Fruit fly (Drosophila melanogaster) whole organism, embryonic: ENCODE measurements around the gene CG5087.

Source experiments
- Abd-B ChIP-seq: fragments of 200-800 bp; sonication (Bioruptor generic); optimal IDR thresholded peaks from 2 replicates; lab custom pipeline; 2018; ENCODE audit warnings: missing biosample characterization, mild to moderate bottlenecking, missing genetic modification characterization, moderate library complexity
- B-H2 ChIP-seq: fragments of 200-800 bp; sonication (Bioruptor generic); optimal IDR thresholded peaks from 2 replicates; lab custom pipeline; 2018; ENCODE audit warnings: missing biosample characterization, mild to moderate bottlenecking, missing genetic modification characterization
- CG10267 ChIP-seq: fragments of 200-800 bp; sonication (Bioruptor generic); optimal IDR thresholded peaks from 2 replicates; lab custom pipeline; 2018; ENCODE audit warnings: missing biosample characterization, mild to moderate bottlenecking, missing genetic modification characterization, moderate library complexity
- CG15269 ChIP-seq: fragments of 200-800 bp; sonication (Bioruptor generic); optimal IDR thresholded peaks from 2 replicates; lab custom pipeline; 2018; ENCODE audit warnings: missing biosample characterization, mild to moderate bottlenecking, missing genetic modification characterization, moderate library complexity
- CG1603 ChIP-seq: fragments of 200-800 bp; sonication (Bioruptor generic); optimal IDR thresholded peaks from 2 replicates; lab custom pipeline; 2019; ENCODE audit warnings: missing biosample characterization, mild to moderate bottlenecking, missing genetic modification characterization, moderate library complexity
- CG16863 ChIP-seq: fragments of 200-800 bp; sonication (Bioruptor generic); optimal IDR thresholded peaks from 3 replicates; lab custom pipeline; 2016; ENCODE audit warnings: missing biosample characterization, missing genetic modification characterization
- CG17328 ChIP-seq: fragments of 200-800 bp; sonication (Bioruptor generic); IDR thresholded peaks from 2 replicates; pipeline ENCODE4 v1.3.6; 2022; ENCODE audit warnings: missing biosample characterization, missing genetic modification characterization
- CG17568 ChIP-seq: fragments of 200-800 bp; sonication (Bioruptor generic); optimal IDR thresholded peaks from 2 replicates; lab custom pipeline; 2018; ENCODE audit warnings: missing biosample characterization, mild to moderate bottlenecking, missing genetic modification characterization, moderate library complexity
- CG2199 ChIP-seq: fragments of 200-800 bp; sonication (Bioruptor generic); IDR thresholded peaks from 3 replicates; pipeline ENCODE4 v1.3.6; 2022; ENCODE audit warnings: missing biosample characterization, missing genetic modification characterization
- CG3847 ChIP-seq: fragments of 200-800 bp; sonication (Bioruptor generic); IDR thresholded peaks from 2 replicates; pipeline ENCODE4 v1.3.6; 2022; ENCODE audit warnings: missing biosample characterization, missing genetic modification characterization
- CG43689 ChIP-seq: fragments of 200-800 bp; sonication (Bioruptor generic); IDR thresholded peaks from 2 replicates; pipeline ENCODE4 v1.3.6; 2022; ENCODE audit warnings: missing biosample characterization, missing genetic modification characterization
- CG4424 ChIP-seq: fragments of 200-800 bp; sonication (Bioruptor generic); optimal IDR thresholded peaks from 3 replicates; lab custom pipeline; 2016; ENCODE audit warnings: missing biosample characterization, missing genetic modification characterization
- CG5180 ChIP-seq: fragments of 200-800 bp; sonication (Bioruptor generic); optimal IDR thresholded peaks from 3 replicates; lab custom pipeline; 2017; ENCODE audit warnings: missing biosample characterization, missing genetic modification characterization, mild to moderate bottlenecking, moderate library complexity, missing genetic modification reagents
- CG6683 ChIP-seq: fragments of 200-800 bp; sonication (Bioruptor generic); optimal IDR thresholded peaks from 2 replicates; lab custom pipeline; 2017; ENCODE audit warnings: missing biosample characterization, mild to moderate bottlenecking, missing genetic modification characterization, missing genetic modification reagents
- CG6854 ChIP-seq: fragments of 200-800 bp; sonication (Bioruptor generic); optimal IDR thresholded peaks from 3 replicates; lab custom pipeline; 2017; ENCODE audit warnings: missing biosample characterization, mild to moderate bottlenecking, missing genetic modification characterization
- CG8478 ChIP-seq: fragments of >200 bp; optimal IDR thresholded peaks from 2 replicates; lab custom pipeline; 2018
- Chrac-16 ChIP-seq: fragments of 200-800 bp; sonication (Bioruptor generic); optimal IDR thresholded peaks from 3 replicates; lab custom pipeline; 2016; ENCODE audit warnings: missing biosample characterization, missing genetic modification characterization
- CkIIα-i1 ChIP-seq: fragments of 200-800 bp; sonication (Bioruptor generic); IDR thresholded peaks from 2 replicates; pipeline ENCODE4 v1.3.6; 2022; ENCODE audit warnings: missing biosample characterization, missing genetic modification characterization
- CrebB ChIP-seq: fragments of 200-800 bp; sonication (Bioruptor generic); optimal IDR thresholded peaks from 3 replicates; lab custom pipeline; 2018; ENCODE audit warnings: missing biosample characterization, mild to moderate bottlenecking, missing genetic modification characterization
- D19B ChIP-seq: fragments of 200-800 bp; sonication (Bioruptor generic); optimal IDR thresholded peaks from 2 replicates; lab custom pipeline; 2017; ENCODE audit warnings: missing biosample characterization, mild to moderate bottlenecking, missing genetic modification characterization
- Dref ChIP-seq: fragments of 200-800 bp; sonication (Bioruptor generic); IDR thresholded peaks from 2 replicates; pipeline ENCODE4 v1.3.6; 2022; ENCODE audit warnings: missing biosample characterization, missing genetic modification characterization
- Fer2 ChIP-seq: fragments of 200-800 bp; sonication (Bioruptor generic); optimal IDR thresholded peaks from 2 replicates; lab custom pipeline; 2018; ENCODE audit warnings: missing biosample characterization, mild to moderate bottlenecking, missing genetic modification characterization, moderate library complexity
- H15 ChIP-seq: fragments of 200-800 bp; sonication (Bioruptor generic); IDR thresholded peaks from 3 replicates; pipeline ENCODE4 v1.3.6; 2022; ENCODE audit warnings: missing biosample characterization, missing genetic modification characterization
- HLH4C ChIP-seq: fragments of 200-800 bp; sonication (Bioruptor generic); IDR thresholded peaks from 3 replicates; pipeline ENCODE4 v1.3.6; 2022; ENCODE audit warnings: missing biosample characterization, missing genetic modification characterization; ENCODE audit not compliant: partially characterized antibody
- Hr78 ChIP-seq, 2 experiments: fragments of 200-800 bp in 1 of 2; fragments of >200 bp in 1 of 2; sonication (Bioruptor generic) in 1 of 2; optimal IDR thresholded peaks; 2 replicates each; lab custom pipeline; 2017 to 2019; ENCODE audit warnings: missing biosample characterization in 2 of 2, missing genetic modification characterization in 2 of 2, mild to moderate bottlenecking in 1 of 2, moderate library complexity in 1 of 2
- Jarid2 ChIP-seq: fragments of 200-800 bp; sonication (Bioruptor generic); optimal IDR thresholded peaks from 3 replicates; lab custom pipeline; 2017; ENCODE audit warnings: mild to moderate bottlenecking, missing biosample characterization, missing genetic modification reagents, missing genetic modification characterization
- Ravus ChIP-seq: fragments of 200-800 bp; sonication (Bioruptor generic); IDR thresholded peaks from 2 replicates; pipeline ENCODE4 v1.3.6; 2022; ENCODE audit warnings: missing biosample characterization, missing genetic modification characterization
- Rx ChIP-seq: fragments of 200-800 bp; sonication (Bioruptor generic); IDR thresholded peaks from 2 replicates; pipeline ENCODE4 v1.3.6; 2022; ENCODE audit warnings: missing biosample characterization, missing genetic modification characterization
- Spps ChIP-seq: fragments of 200-800 bp; sonication (Bioruptor generic); optimal IDR thresholded peaks from 2 replicates; lab custom pipeline; 2018; ENCODE audit warnings: missing biosample characterization, mild to moderate bottlenecking, missing genetic modification characterization
- Taf1 ChIP-seq: fragments of 200-800 bp; sonication (Bioruptor generic); IDR thresholded peaks from 2 replicates; pipeline ENCODE4 v1.3.6; 2022; ENCODE audit warnings: missing biosample characterization, missing genetic modification characterization
- crol ChIP-seq: fragments of 200-800 bp; sonication (Bioruptor generic); IDR thresholded peaks from 2 replicates; pipeline ENCODE4 v1.3.6; 2022; ENCODE audit warnings: missing biosample characterization, missing genetic modification characterization
- crp ChIP-seq, 2 experiments: fragments of 200-800 bp; sonication (Bioruptor generic); optimal IDR thresholded peaks; 2 replicates in 1 of 2; 3 replicates in 1 of 2; lab custom pipeline; 2017; ENCODE audit warnings: missing biosample characterization in 2 of 2, missing genetic modification characterization in 2 of 2, mild to moderate bottlenecking in 1 of 2, moderate library complexity in 1 of 2
- dan ChIP-seq: fragments of 200-800 bp; sonication (Bioruptor generic); IDR thresholded peaks from 2 replicates; pipeline ENCODE4 v1.3.6; 2022; ENCODE audit warnings: missing biosample characterization, missing genetic modification characterization
- dimm ChIP-seq: fragments of 200-800 bp; sonication (Bioruptor generic); IDR thresholded peaks from 2 replicates; pipeline ENCODE4 v1.3.6; 2022; ENCODE audit warnings: missing biosample characterization, missing genetic modification characterization
- disco-r ChIP-seq: fragments of 200-800 bp; sonication (Bioruptor generic); optimal IDR thresholded peaks from 2 replicates; lab custom pipeline; 2016; ENCODE audit warnings: missing biosample characterization, missing genetic modification characterization
- eve ChIP-seq, 2 experiments: fragments of >200 bp; optimal IDR thresholded peaks; 2 replicates each; lab custom pipeline; 2017; ENCODE audit warnings: missing biosample characterization in 2 of 2, missing genetic modification characterization in 2 of 2
- eyg ChIP-seq: fragments of 200-800 bp; sonication (Bioruptor generic); optimal IDR thresholded peaks from 3 replicates; lab custom pipeline; 2016; ENCODE audit warnings: missing biosample characterization, missing genetic modification characterization
- fd102C ChIP-seq: fragments of 200-800 bp; sonication (Bioruptor generic); optimal IDR thresholded peaks from 2 replicates; lab custom pipeline; 2018; ENCODE audit warnings: missing biosample characterization, mild to moderate bottlenecking, missing genetic modification characterization, moderate library complexity
- fd64A ChIP-seq: fragments of 200-800 bp; sonication (Bioruptor generic); optimal IDR thresholded peaks from 3 replicates; lab custom pipeline; 2018; ENCODE audit warnings: missing biosample characterization, mild to moderate bottlenecking, missing genetic modification characterization
- gcm2 ChIP-seq: fragments of 200-800 bp; sonication (Bioruptor generic); optimal IDR thresholded peaks from 2 replicates; lab custom pipeline; 2016; ENCODE audit warnings: missing biosample characterization, missing genetic modification characterization
- gsb-n ChIP-seq: fragments of 200-800 bp; sonication (Bioruptor generic); optimal IDR thresholded peaks from 3 replicates; lab custom pipeline; 2018; ENCODE audit warnings: missing biosample characterization, mild to moderate bottlenecking, missing genetic modification characterization
- luna ChIP-seq: fragments of 200-800 bp; sonication (Bioruptor generic); optimal IDR thresholded peaks from 2 replicates; lab custom pipeline; 2016; ENCODE audit warnings: missing biosample characterization, missing genetic modification characterization
- org-1 ChIP-seq: fragments of 200-800 bp; sonication (Bioruptor generic); optimal IDR thresholded peaks from 2 replicates; lab custom pipeline; 2017; ENCODE audit warnings: missing biosample characterization, missing genetic modification characterization
- pho ChIP-seq: fragments of 200-800 bp; sonication (Bioruptor generic); optimal IDR thresholded peaks from 2 replicates; lab custom pipeline; 2016; ENCODE audit warnings: missing biosample characterization, missing genetic modification characterization
- prd ChIP-seq, 3 experiments: fragments of >200 bp in 2 of 3; fragments of 200-800 bp in 1 of 3; sonication (Bioruptor generic) in 1 of 3; optimal IDR thresholded peaks in 2 of 3; IDR thresholded peaks in 1 of 3; 2 replicates in 2 of 3; 3 replicates in 1 of 3; pipeline versions ENCODE4 v1.3.6 to Lab custom; 2017 to 2022; ENCODE audit warnings: missing biosample characterization in 1 of 3, missing genetic modification characterization in 1 of 3
- rib ChIP-seq: fragments of 200-800 bp; sonication (Bioruptor generic); IDR thresholded peaks from 2 replicates; pipeline ENCODE4 v1.3.6; 2022; ENCODE audit warnings: missing biosample characterization, missing genetic modification characterization
- scrt ChIP-seq: fragments of 200-800 bp; sonication (Bioruptor generic); optimal IDR thresholded peaks from 2 replicates; lab custom pipeline; 2018; ENCODE audit warnings: missing biosample characterization, mild to moderate bottlenecking, missing genetic modification characterization, moderate library complexity
- so ChIP-seq: fragments of 200-800 bp; sonication (Bioruptor generic); IDR thresholded peaks from 3 replicates; pipeline ENCODE4 v1.3.6; 2022; ENCODE audit warnings: missing biosample characterization, missing genetic modification characterization
- vnd ChIP-seq: fragments of 200-800 bp; sonication (Bioruptor generic); IDR thresholded peaks from 3 replicates; pipeline ENCODE4 v1.3.6; 2022; ENCODE audit warnings: missing biosample characterization, missing genetic modification characterization; ENCODE audit not compliant: partially characterized antibody
- zf30C ChIP-seq: fragments of 200-800 bp; sonication (Bioruptor generic); optimal IDR thresholded peaks from 3 replicates; lab custom pipeline; 2018; ENCODE audit warnings: missing biosample characterization, mild to moderate bottlenecking, missing genetic modification characterization

CG5087 gene

dm6 chr3L:8978678-8979413 lies 19.1 kb upstream of the CG5087 start (continued):
- TF ChIP-seq CG10267 (tag; lab: Kevin White, UChicago) (peak; percentile 9), gsb-n (tag; lab: Kevin White, UChicago) (no peak), CG2199 (no peak), Rx (GFP tag; lab: Robert Waterston, UW) (no peak), CG43689 (GFP tag; lab: Robert Waterston, UW) (no peak), Ravus (no peak), CG17328 (GFP tag; lab: Robert Waterston, UW) (no peak), B-H2 (no peak), fd102C (no peak), CG4424 (GFP tag; lab: Kevin White, UChicago) (no peak), rib (GFP tag; lab: Robert Waterston, UW) (no peak), eyg (no peak), gcm2 (GFP tag; lab: Kevin White, UChicago) (no peak), Taf1 (GFP tag; lab: Robert Waterston, UW) (no peak), Fer2 (tag; lab: Kevin White, UChicago) (no peak), D19B (GFP tag; lab: Kevin White, UChicago) (no peak), prd (optimal IDR thresholded peaks at IDR 0.05; lab: Kevin White, UChicago) (no peak), prd (GFP tag; IDR thresholded peaks at IDR 0.05; lab: Robert Waterston, UW) (peak; percentile 59; the same call in 2 of the 3 replicates), org-1 (GFP tag; lab: Kevin White, UChicago) (no peak), Spps (tag; lab: Kevin White, UChicago) (no peak), vnd (GFP tag; lab: Robert Waterston, UW) (no peak), CG16863 (GFP tag; lab: Kevin White, UChicago) (no peak), fd64A (GFP tag; lab: Kevin White, UChicago) (no peak), scrt (GFP tag; lab: Kevin White, UChicago) (no peak), Abd-B (GFP tag; lab: Kevin White, UChicago) (no peak), Jarid2 (GFP tag; lab: Kevin White, UChicago) (no peak), crol (GFP tag; lab: Robert Waterston, UW) (peak; percentile 89), disco-r (GFP tag; lab: Kevin White, UChicago) (no peak), CG8478 (lab: Kevin White, UChicago) (no peak), CG1603 (no peak), eve (GFP tag; optimal IDR thresholded peaks at IDR 0.05; lab: Kevin White, UChicago) (no peak), dimm (GFP tag; lab: Robert Waterston, UW) (no peak), CG3847 (GFP tag; lab: Robert Waterston, UW) (no peak), CkIIα-i1 (GFP tag; lab: Robert Waterston, UW) (no peak), CrebB (tag; lab: Kevin White, UChicago) (peak; percentile 32), luna (GFP tag; lab: Kevin White, UChicago) (no peak), CG17568 (GFP tag; lab: Kevin White, UChicago) (no peak), HLH4C (GFP tag; lab: Robert Waterston, UW) (no peak), pho (GFP tag; lab: Kevin White, UChicago) (no peak), zf30C (GFP tag; lab: Kevin White, UChicago) (no peak), CG5180 (GFP tag; lab: Kevin White, UChicago) (no peak), Hr78 (GFP tag; optimal IDR thresholded peaks at IDR 0.05; lab: Kevin White, UChicago) (peak in 1 of 2 experiments; percentile 99), CG6854 (GFP tag; lab: Kevin White, UChicago) (no peak), CG15269 (tag; lab: Kevin White, UChicago) (no peak), Chrac-16 (GFP tag; lab: Kevin White, UChicago) (no peak), crp (GFP tag; optimal IDR thresholded peaks at IDR 0.05; lab: Kevin White, UChicago) (peak; percentile 3 to 83), H15 (GFP tag; lab: Robert Waterston, UW) (no peak), dan (GFP tag; lab: Robert Waterston, UW) (no peak), CG6683 (GFP tag; lab: Kevin White, UChicago) (no peak), Dref (GFP tag; lab: Robert Waterston, UW) (no peak), so (GFP tag; lab: Robert Waterston, UW) (no peak)
